Worm (Caenorhabditis elegans) whole organism, L4 larva: ENCODE measurements around the gene lro-1.

Experiments
- Y75B8A.6 ChIP-seq: fragments of 200-800 bp; sonication (Bioruptor generic); IDR thresholded peaks from 2 replicates; pipeline ENCODE4 v1.3.6; 2022; ENCODE audit warnings: missing genetic modification reagents, missing genetic modification characterization, missing compliant biosample characterization
- aha-1 ChIP-seq: fragments of 150-350 bp; peaks from one replicate; lab custom pipeline; 2014; ENCODE audit warnings: missing biosample characterization, missing genetic modification characterization
- daf-8 ChIP-seq: fragments of 200-800 bp; sonication (Bioruptor generic); IDR thresholded peaks from 2 replicates; pipeline ENCODE4 v1.3.6; 2022; ENCODE audit warnings: missing genetic modification characterization, missing compliant biosample characterization
- hlh-11 ChIP-seq: fragments of 200-800 bp; sonication (Bioruptor generic); optimal IDR thresholded peaks from 2 replicates; lab custom pipeline; 2018; ENCODE audit warnings: mild to moderate bottlenecking, missing genetic modification characterization, missing compliant biosample characterization
- hmg-1.1 ChIP-seq: fragments of 200-800 bp; sonication (Bioruptor generic); IDR thresholded peaks from 2 replicates; pipeline ENCODE4 v1.3.6; 2022; ENCODE audit warnings: missing genetic modification reagents, missing genetic modification characterization, missing compliant biosample characterization
- lir-3 ChIP-seq: sonication (generic microtip); optimal IDR thresholded peaks from 2 replicates; lab custom pipeline; 2016; ENCODE audit warnings: mild to moderate bottlenecking, missing genetic modification characterization, missing compliant biosample characterization
- madf-5 ChIP-seq, 2 experiments: fragments of 200-800 bp; sonication (Bioruptor generic); IDR thresholded peaks; 2 replicates each; pipeline ENCODE4 v1.3.6; 2022; ENCODE audit warnings: missing compliant biosample characterization in 2 of 2, missing genetic modification characterization in 2 of 2
- mep-1 ChIP-seq: fragments of 150-350 bp; sonication (generic microtip); optimal IDR thresholded peaks from 3 replicates; lab custom pipeline; 2014; ENCODE audit warnings: missing biosample characterization, missing genetic modification characterization
- nhr-237 ChIP-seq: sonication (generic microtip); optimal IDR thresholded peaks from 2 replicates; lab custom pipeline; 2017; ENCODE audit warnings: missing biosample characterization, missing genetic modification characterization
- nhr-25 ChIP-seq: sonication (generic microtip); optimal IDR thresholded peaks from 2 replicates; lab custom pipeline; 2017; ENCODE audit warnings: missing genetic modification characterization, mild to moderate bottlenecking, missing compliant biosample characterization, antibody characterized with exemption, moderate library complexity, borderline replicate concordance; ENCODE audit not compliant: insufficient read depth
- nhr-28 ChIP-seq: fragments of 150-350 bp; optimal IDR thresholded peaks from 2 replicates; lab custom pipeline; 2014; ENCODE audit warnings: missing biosample characterization, missing genetic modification characterization
- nhr-41 ChIP-seq: fragments of 200-800 bp; sonication (Bioruptor generic); IDR thresholded peaks from 2 replicates; pipeline ENCODE4 v1.3.6; 2022; ENCODE audit warnings: missing genetic modification reagents, missing genetic modification characterization, missing compliant biosample characterization
- nhr-6 ChIP-seq: fragments of 150-350 bp; optimal IDR thresholded peaks from 2 replicates; lab custom pipeline; 2014; ENCODE audit warnings: missing biosample characterization, missing genetic modification characterization
- nhr-76 ChIP-seq: fragments of 150-350 bp; optimal IDR thresholded peaks from 2 replicates; lab custom pipeline; 2014; ENCODE audit warnings: missing biosample characterization, missing genetic modification characterization
- php-3 ChIP-seq: fragments of 200-800 bp; sonication (Bioruptor generic); IDR thresholded peaks from 2 replicates; pipeline ENCODE4 v1.3.6; 2022; ENCODE audit warnings: missing genetic modification reagents, missing genetic modification characterization, missing compliant biosample characterization
- snpc-4 ChIP-seq: fragments of 150-350 bp; optimal IDR thresholded peaks from 2 replicates; lab custom pipeline; 2014; ENCODE audit warnings: missing biosample characterization, missing genetic modification characterization
- zip-11 ChIP-seq: fragments of 200-800 bp; sonication (Bioruptor generic); IDR thresholded peaks from 2 replicates; pipeline ENCODE4 v1.3.6; 2022; ENCODE audit warnings: missing genetic modification characterization, missing compliant biosample characterization

The lro-1 gene

ce11 chrX:6321380-6321779 is 49.5 kb downstream of the lro-1 start:
- peak; percentile 52 for TF ChIP-seq nhr-25 (tag; lab: Kevin White, UChicago)
- no peak for TF ChIP-seq nhr-41 (GFP tag; lab: Robert Waterston, UW)
- TF ChIP-seq Y75B8A.6 (GFP tag; lab: Robert Waterston, UW): no peak
- no peak for TF ChIP-seq nhr-76
- TF ChIP-seq php-3 (GFP tag; lab: Robert Waterston, UW): no peak
- no peak for TF ChIP-seq madf-5 (GFP tag; IDR thresholded peaks at IDR 0.05; lab: Robert Waterston, UW)
- TF ChIP-seq snpc-4 (tag; lab: Kevin White, UChicago): no peak

ce11 chrX:6323129-6323528 is 51.2 kb downstream of the lro-1 start, which contains the start of gene col-167:
Gene col-167, plus strand, starts transcription at chrX:6323488.
- TF ChIP-seq hmg-1.1 (no peak), nhr-28 (peak; percentile 25), mep-1 (peak; percentile 24), nhr-6 (tag; lab: Kevin White, UChicago) (peak; percentile 7), lir-3 (tag; lab: Kevin White, UChicago) (no peak), daf-8 (GFP tag; lab: Robert Waterston, UW) (no peak), nhr-237 (tag; lab: Kevin White, UChicago) (no peak), zip-11 (GFP tag; lab: Robert Waterston, UW) (no peak), hlh-11 (tag; lab: Kevin White, UChicago) (no peak), aha-1 (no peak)
